Worm (Caenorhabditis elegans) whole organism, early embryonic: ENCODE data around the gene R07A4.3.

ENCODE experiments used
- aly-1 ChIP-seq: sonication (generic microtip); optimal IDR thresholded peaks from 2 replicates; lab custom pipeline; 2016; ENCODE audit warnings: missing genetic modification characterization, missing compliant biosample characterization
- ama-1 ChIP-seq: fragments of 150-350 bp; optimal IDR thresholded peaks from 2 replicates; lab custom pipeline; 2014
- ceh-36 ChIP-seq: sonication (generic microtip); optimal IDR thresholded peaks from 2 replicates; lab custom pipeline; 2016; ENCODE audit warnings: missing genetic modification characterization, inconsistent platforms, missing compliant biosample characterization
- pes-1 ChIP-seq: fragments of 200-800 bp; sonication (Bioruptor generic); IDR thresholded peaks from 2 replicates; pipeline ENCODE4 v1.3.6; 2022; ENCODE audit warnings: missing genetic modification reagents, missing genetic modification characterization, missing compliant biosample characterization

DNA sequence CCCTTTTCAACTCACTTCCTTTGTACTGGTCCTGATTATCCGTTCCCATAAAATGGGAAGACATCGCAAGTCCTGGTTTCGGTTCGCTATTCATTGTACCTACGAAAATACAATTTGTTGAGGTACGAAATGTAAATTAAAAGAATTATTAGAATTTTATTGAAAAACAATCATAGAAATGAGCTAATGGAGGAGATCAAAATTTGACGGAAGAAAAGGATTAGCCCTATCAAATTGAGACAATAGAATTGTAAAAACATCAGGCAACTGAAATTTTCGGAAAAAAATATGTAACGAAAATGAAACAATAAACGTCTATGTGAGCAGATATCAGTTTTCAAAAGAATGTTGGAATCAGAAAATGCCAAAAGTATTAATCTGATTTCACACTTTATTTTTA lies 31.5 kb upstream of the R07A4.3 start, which contains the start of gene mbr-1:
- no peak for TF ChIP-seq pes-1 (GFP tag; lab: Robert Waterston, UW)
- TF ChIP-seq ceh-36 (tag; lab: Kevin White, UChicago): no peak
- TF ChIP-seq ama-1 (lab: Kevin White, UChicago): no peak
- TF ChIP-seq aly-1 (tag; lab: Kevin White, UChicago): no peak
